Fruit fly (Drosophila melanogaster): ENCODE data around the gene Itgbn.
A peak's percentile ranks its signal among the peaks of the same experiment; 100 is the strongest.

Gene Itgbn

dm6 chr2L:21071435-21071834 lies 18.6 kb downstream of the Itgbn start, which contains the start of gene CG9265 (continued):
- TF ChIP-seq CG8478 (optimal IDR thresholded peaks at IDR 0.05) (no peak), pita (GFP tag; optimal IDR thresholded peaks at IDR 0.05) (no peak), hb (GFP tag; IDR thresholded peaks at IDR 0.05; ENCODE audit: partially characterized antibody) (no peak), CG3995 (GFP tag; optimal IDR thresholded peaks at IDR 0.05) (peak; percentile 81), BEAF-32 (GFP tag; optimal IDR thresholded peaks at IDR 0.05) (peak; percentile 22), CG10431 (GFP tag; optimal IDR thresholded peaks at IDR 0.05) (no peak), Hand (GFP tag; optimal IDR thresholded peaks at IDR 0.05) (no peak), vfl (GFP tag; optimal IDR thresholded peaks at IDR 0.05) (no peak), sqz (GFP tag; optimal IDR thresholded peaks at IDR 0.05) (no peak), ind (GFP tag; optimal IDR thresholded peaks at IDR 0.05) (peak; percentile 16), wdn (GFP tag; IDR thresholded peaks at IDR 0.05) (no peak), tio (GFP tag; optimal IDR thresholded peaks at IDR 0.05) (no peak), ftz-f1 (GFP tag; optimal IDR thresholded peaks at IDR 0.05) (no peak), CG8388 (GFP tag; optimal IDR thresholded peaks at IDR 0.05) (no peak), CG11398 (GFP tag; optimal IDR thresholded peaks at IDR 0.05) (no peak), mld (GFP tag; IDR thresholded peaks at IDR 0.05; ENCODE audit: partially characterized antibody) (no peak), Vsx1 (GFP tag; optimal IDR thresholded peaks at IDR 0.05) (no peak), Hr39 (optimal IDR thresholded peaks at IDR 0.05) (no peak), maf-S (GFP tag; optimal IDR thresholded peaks at IDR 0.05) (no peak), CoRest (tag; optimal IDR thresholded peaks at IDR 0.05) (no peak), tap (tag; optimal IDR thresholded peaks at IDR 0.05) (no peak), mam (GFP tag; optimal IDR thresholded peaks at IDR 0.05) (peak; percentile 22), sens-2 (GFP tag; IDR thresholded peaks at IDR 0.05) (no peak), CG8290 (GFP tag; optimal IDR thresholded peaks at IDR 0.05) (no peak), CG8290 (tag; optimal IDR thresholded peaks at IDR 0.05) (peak in 1 of 2 experiments; percentile 16), danr (GFP tag; IDR thresholded peaks at IDR 0.05) (no peak), CG11093 (GFP tag; IDR thresholded peaks at IDR 0.05) (no peak), ewg (GFP tag; optimal IDR thresholded peaks at IDR 0.05) (peak; percentile 91), slbo (GFP tag; IDR thresholded peaks at IDR 0.05) (peak; percentile 62), dpn (GFP tag; optimal IDR thresholded peaks at IDR 0.05) (no peak), CG1603 (tag; optimal IDR thresholded peaks at IDR 0.05) (no peak), Nf-YA (GFP tag; IDR thresholded peaks at IDR 0.05) (no peak), seq (GFP tag; IDR thresholded peaks at IDR 0.05) (peak; percentile 58), row (GFP tag; IDR thresholded peaks at IDR 0.05) (peak; percentile 64), Eip74EF (GFP tag; optimal IDR thresholded peaks at IDR 0.05) (no peak), CG17361 (GFP tag; IDR thresholded peaks at IDR 0.05) (no peak), Xbp1 (GFP tag; optimal IDR thresholded peaks at IDR 0.05) (no peak), gcm (GFP tag; optimal IDR thresholded peaks at IDR 0.05) (no peak), Optix (GFP tag; IDR thresholded peaks at IDR 0.05) (no peak), CG7271 (tag; optimal IDR thresholded peaks at IDR 0.05) (no peak), CG30403 (GFP tag; optimal IDR thresholded peaks at IDR 0.05) (no peak), Hmx (GFP tag; optimal IDR thresholded peaks at IDR 0.05) (no peak), CG18262 (tag; optimal IDR thresholded peaks at IDR 0.05) (no peak), CG4707 (GFP tag; optimal IDR thresholded peaks at IDR 0.05) (no peak), Lim3 (GFP tag; IDR thresholded peaks at IDR 0.05) (no peak), fru (optimal IDR thresholded peaks at IDR 0.05) (no peak), z (GFP tag; IDR thresholded peaks at IDR 0.05) (no peak), CG34224 (GFP tag; IDR thresholded peaks at IDR 0.05; ENCODE audit: partially characterized antibody) (no peak), Rfx (GFP tag; IDR thresholded peaks at IDR 0.05) (peak; percentile 42), NFAT (GFP tag; IDR thresholded peaks at IDR 0.05) (no peak), Dbx (GFP tag; IDR thresholded peaks at IDR 0.05) (0 out of 3 replicates have a peak, but pooled peaks have one; percentile 25), nom (GFP tag; optimal IDR thresholded peaks at IDR 0.05) (no peak)

Measured in whole organism, embryonic.